Worm (Caenorhabditis elegans) whole organism, young adult: ENCODE data around the gene mrpl-53.

ENCODE experiments used
- B0035.1 ChIP-seq: sonication (generic microtip); optimal IDR thresholded peaks from 2 replicates; lab custom pipeline; 2016; ENCODE audit warnings: missing genetic modification characterization, mild to moderate bottlenecking, missing compliant biosample characterization, missing genotype, missing genetic modification reagents
- B0336.3 ChIP-seq: fragments of 200-800 bp; sonication (Bioruptor generic); IDR thresholded peaks from 2 replicates; pipeline ENCODE4 v1.3.6; 2022; ENCODE audit warnings: missing genetic modification characterization, missing compliant biosample characterization
- C17E4.6 ChIP-seq: fragments of 200-800 bp; sonication (Bioruptor generic); IDR thresholded peaks from 2 replicates; pipeline ENCODE4 v1.3.6; 2022; ENCODE audit warnings: missing genetic modification reagents, missing genetic modification characterization, missing compliant biosample characterization
- F10E7.11 ChIP-seq: sonication (generic microtip); optimal IDR thresholded peaks from 2 replicates; lab custom pipeline; 2017; ENCODE audit warnings: mild to moderate bottlenecking, missing genetic modification characterization, moderate library complexity, missing compliant biosample characterization
- F23B12.7 ChIP-seq: sonication (generic microtip); optimal IDR thresholded peaks from 2 replicates; lab custom pipeline; 2017; ENCODE audit warnings: missing genetic modification characterization, mild to moderate bottlenecking, missing compliant biosample characterization, antibody characterized with exemption, moderate library complexity; ENCODE audit not compliant: insufficient read depth
- F37B4.10 ChIP-seq: fragments of 200-800 bp; sonication (Bioruptor generic); IDR thresholded peaks from 2 replicates; pipeline ENCODE4 v1.3.6; 2022; ENCODE audit warnings: missing genetic modification characterization, missing compliant biosample characterization
- F39B2.1 ChIP-seq: fragments of 200-800 bp; sonication (Bioruptor generic); IDR thresholded peaks from 2 replicates; pipeline ENCODE4 v1.3.6; 2022; ENCODE audit warnings: missing genetic modification reagents, missing genetic modification characterization, missing compliant biosample characterization
- F52B5.7 ChIP-seq: sonication (generic microtip); optimal IDR thresholded peaks from 2 replicates; lab custom pipeline; 2016; ENCODE audit warnings: mild to moderate bottlenecking, missing genetic modification characterization, missing compliant biosample characterization
- F55B11.4 ChIP-seq: sonication (generic microtip); optimal IDR thresholded peaks from 2 replicates; lab custom pipeline; 2016; ENCODE audit warnings: missing compliant biosample characterization, missing genetic modification characterization, borderline replicate concordance; ENCODE audit not compliant: insufficient read depth
- F57A8.1 ChIP-seq: fragments of 200-800 bp; sonication (Bioruptor generic); optimal IDR thresholded peaks from 2 replicates; lab custom pipeline; 2018; ENCODE audit warnings: mild to moderate bottlenecking, missing genetic modification characterization, moderate library complexity, missing compliant biosample characterization
- Y53G8AR.9 ChIP-seq: fragments of 200-800 bp; sonication (Bioruptor generic); conservative IDR thresholded peaks from 2 replicates; pipeline ENCODE4 v1.3.6; 2022; ENCODE audit warnings: missing genetic modification reagents, missing genetic modification characterization, missing compliant biosample characterization
- Y67H2A.10 ChIP-seq: fragments of 200-800 bp; sonication (Bioruptor generic); conservative IDR thresholded peaks from 2 replicates; pipeline ENCODE4 v1.3.6; 2022; ENCODE audit warnings: missing genetic modification reagents, missing genetic modification characterization, missing compliant biosample characterization
- Y79H2A.3 ChIP-seq: fragments of 200-800 bp; sonication (Bioruptor generic); conservative IDR thresholded peaks from 2 replicates; pipeline ENCODE4 v1.3.6; 2022; ENCODE audit warnings: missing genetic modification reagents, missing genetic modification characterization, missing compliant biosample characterization
- Y95B8A.8 ChIP-seq: fragments of 200-800 bp; sonication (Bioruptor generic); IDR thresholded peaks from 2 replicates; pipeline ENCODE4 v1.3.6; 2022; ENCODE audit warnings: missing genetic modification reagents, missing genetic modification characterization, missing compliant biosample characterization
- ZK185.1 ChIP-seq: sonication (generic microtip); optimal IDR thresholded peaks from 2 replicates; lab custom pipeline; 2016; ENCODE audit warnings: mild to moderate bottlenecking, missing genetic modification characterization, missing compliant biosample characterization; ENCODE audit not compliant: poor library complexity, severe bottlenecking
- aptf-3 ChIP-seq: fragments of 200-800 bp; sonication (Bioruptor generic); IDR thresholded peaks from 2 replicates; pipeline ENCODE4 v1.3.6; 2022; ENCODE audit warnings: missing genetic modification characterization, missing compliant biosample characterization
- athp-1 ChIP-seq: sonication (generic microtip); optimal IDR thresholded peaks from 2 replicates; lab custom pipeline; 2017; ENCODE audit warnings: mild to moderate bottlenecking, missing genetic modification characterization, missing compliant biosample characterization
- bed-1 ChIP-seq: fragments of 200-800 bp; sonication (Bioruptor generic); IDR thresholded peaks from 2 replicates; pipeline ENCODE4 v1.3.6; 2022; ENCODE audit warnings: missing genetic modification reagents, missing genetic modification characterization, missing compliant biosample characterization
- bed-2 ChIP-seq: fragments of 200-800 bp; sonication (Bioruptor generic); IDR thresholded peaks from 2 replicates; pipeline ENCODE4 v1.3.6; 2022; ENCODE audit warnings: missing genetic modification reagents, missing genetic modification characterization, missing compliant biosample characterization
- ccch-3 ChIP-seq: fragments of 200-800 bp; sonication (Bioruptor generic); optimal IDR thresholded peaks from 2 replicates; lab custom pipeline; 2018; ENCODE audit warnings: mild to moderate bottlenecking, missing genetic modification characterization, missing compliant biosample characterization
- cebp-2 ChIP-seq: fragments of 200-800 bp; sonication (Bioruptor generic); IDR thresholded peaks from 2 replicates; pipeline ENCODE4 v1.3.6; 2022; ENCODE audit warnings: missing genetic modification characterization, missing compliant biosample characterization
- ceh-27 ChIP-seq: fragments of 200-800 bp; sonication (Bioruptor generic); optimal IDR thresholded peaks from 2 replicates; lab custom pipeline; 2018; ENCODE audit warnings: mild to moderate bottlenecking, missing genetic modification characterization, moderate library complexity, missing compliant biosample characterization
- ceh-58 ChIP-seq: fragments of 200-800 bp; sonication (Bioruptor generic); IDR thresholded peaks from 2 replicates; pipeline ENCODE4 v1.3.6; 2022; ENCODE audit warnings: missing genetic modification characterization, missing compliant biosample characterization
- ceh-91 ChIP-seq: fragments of 200-800 bp; sonication (Bioruptor generic); IDR thresholded peaks from 2 replicates; pipeline ENCODE4 v1.3.6; 2022; ENCODE audit warnings: missing genetic modification reagents, missing genetic modification characterization, missing compliant biosample characterization
- dpff-1 ChIP-seq: sonication (generic microtip); optimal IDR thresholded peaks from 2 replicates; lab custom pipeline; 2017; ENCODE audit warnings: mild to moderate bottlenecking, missing genetic modification characterization, missing compliant biosample characterization
- efl-1 ChIP-seq: fragments of 150-350 bp; optimal IDR thresholded peaks from 2 replicates; lab custom pipeline; 2014; ENCODE audit warnings: missing biosample characterization, missing genetic modification reagents, missing genetic modification characterization
- gei-17 ChIP-seq: fragments of 200-800 bp; sonication (Bioruptor generic); optimal IDR thresholded peaks from 2 replicates; lab custom pipeline; 2018; ENCODE audit warnings: mild to moderate bottlenecking, missing genetic modification characterization, missing compliant biosample characterization
- him-1 ChIP-seq: sonication (generic microtip); optimal IDR thresholded peaks from 2 replicates; lab custom pipeline; 2016; ENCODE audit warnings: missing genotype, missing genetic modification reagents, missing genetic modification characterization, missing compliant biosample characterization
- lag-1 ChIP-seq: fragments of 200-800 bp; sonication (Bioruptor generic); IDR thresholded peaks from 2 replicates; pipeline ENCODE4 v1.3.6; 2022; ENCODE audit warnings: missing genetic modification reagents, missing genetic modification characterization, missing compliant biosample characterization
- lin-40 ChIP-seq: sonication (generic microtip); optimal IDR thresholded peaks from 2 replicates; lab custom pipeline; 2016; ENCODE audit warnings: missing genetic modification characterization, mild to moderate bottlenecking, missing compliant biosample characterization, missing genotype, missing genetic modification reagents
- lsl-1 ChIP-seq: fragments of 200-800 bp; sonication (Bioruptor generic); optimal IDR thresholded peaks from 2 replicates; lab custom pipeline; 2018; ENCODE audit warnings: mild to moderate bottlenecking, missing genetic modification characterization, moderate library complexity, missing compliant biosample characterization
- madf-10 ChIP-seq: sonication (generic microtip); optimal IDR thresholded peaks from 2 replicates; lab custom pipeline; 2016; ENCODE audit warnings: mild to moderate bottlenecking, missing genetic modification characterization, missing compliant biosample characterization
- madf-6 ChIP-seq: fragments of 200-800 bp; sonication (Bioruptor generic); IDR thresholded peaks from 2 replicates; pipeline ENCODE4 v1.3.6; 2022; ENCODE audit warnings: missing genetic modification reagents, missing genetic modification characterization, missing compliant biosample characterization
- nfya-1 ChIP-seq: sonication (generic microtip); optimal IDR thresholded peaks from 2 replicates; lab custom pipeline; 2017; ENCODE audit warnings: antibody characterized with exemption, missing compliant biosample characterization, missing genetic modification characterization, borderline replicate concordance; ENCODE audit not compliant: insufficient read depth
- nfyb-1 ChIP-seq: fragments of 200-800 bp; sonication (Bioruptor generic); IDR thresholded peaks from 2 replicates; pipeline ENCODE4 v1.3.6; 2022; ENCODE audit warnings: missing genetic modification reagents, missing genetic modification characterization, missing compliant biosample characterization
- nhr-120 ChIP-seq: fragments of 200-800 bp; sonication (Bioruptor generic); IDR thresholded peaks from 2 replicates; pipeline ENCODE4 v1.3.6; 2022; ENCODE audit warnings: missing genetic modification characterization, missing compliant biosample characterization
- nhr-179 ChIP-seq: sonication (generic microtip); optimal IDR thresholded peaks from 2 replicates; lab custom pipeline; 2016; ENCODE audit warnings: mild to moderate bottlenecking, missing genetic modification characterization, missing compliant biosample characterization
- pbrm-1 ChIP-seq: fragments of 200-800 bp; sonication (Bioruptor generic); IDR thresholded peaks from 2 replicates; pipeline ENCODE4 v1.3.6; 2022; ENCODE audit warnings: missing genetic modification reagents, missing genetic modification characterization, missing compliant biosample characterization
- rcor-1 ChIP-seq: fragments of 200-800 bp; sonication (Bioruptor generic); IDR thresholded peaks from 2 replicates; pipeline ENCODE4 v1.3.6; 2022; ENCODE audit warnings: missing genetic modification reagents, missing genetic modification characterization, missing compliant biosample characterization
- rpc-1 ChIP-seq, 2 experiments: fragments of 150-350 bp in 1 of 2; sonication (generic microtip) in 1 of 2; optimal IDR thresholded peaks; 2 replicates each; lab custom pipeline; 2014 to 2018; ENCODE audit warnings: missing biosample characterization in 1 of 2, missing genetic modification characterization in 1 of 2, missing genetic modification reagents in 1 of 2, missing genotype in 1 of 2
- snpc-1.3 ChIP-seq: sonication (generic microtip); optimal IDR thresholded peaks from 2 replicates; lab custom pipeline; 2017; ENCODE audit warnings: missing genetic modification characterization, mild to moderate bottlenecking, missing compliant biosample characterization, antibody characterized with exemption, moderate library complexity, missing genotype, missing genetic modification reagents; ENCODE audit not compliant: insufficient read depth
- snpc-4 ChIP-seq, 5 experiments: fragments of 150-350 bp in 1 of 5; sonication (generic microtip) in 4 of 5; optimal IDR thresholded peaks; 2 replicates each; lab custom pipeline; 2014 to 2018; ENCODE audit warnings: missing genetic modification characterization in 5 of 5, missing biosample characterization in 3 of 5, antibody characterized with exemption in 2 of 5, mild to moderate bottlenecking in 2 of 5, missing compliant biosample characterization in 2 of 5, missing genotype in 2 of 5, moderate library complexity in 2 of 5, missing genetic modification reagents in 1 of 5
- tbx-9 ChIP-seq: sonication (generic microtip); optimal IDR thresholded peaks from 2 replicates; lab custom pipeline; 2016; ENCODE audit warnings: borderline replicate concordance, missing genetic modification characterization, inconsistent platforms, missing compliant biosample characterization
- unc-62 ChIP-seq: fragments of 150-350 bp; optimal IDR thresholded peaks from 2 replicates; lab custom pipeline; 2014; ENCODE audit warnings: missing biosample characterization, missing genetic modification reagents, missing genetic modification characterization
- zfh-2 ChIP-seq: fragments of 200-800 bp; sonication (Bioruptor generic); conservative IDR thresholded peaks from 2 replicates; pipeline ENCODE4 v1.3.6; 2022; ENCODE audit warnings: missing genetic modification reagents, missing genetic modification characterization, missing compliant biosample characterization
- ztf-18 ChIP-seq: sonication (generic microtip); optimal IDR thresholded peaks from 2 replicates; lab custom pipeline; 2016; ENCODE audit warnings: missing genotype, mild to moderate bottlenecking, missing genetic modification characterization, missing compliant biosample characterization
- ztf-25 ChIP-seq: fragments of 200-800 bp; sonication (Bioruptor generic); IDR thresholded peaks from 2 replicates; pipeline ENCODE4 v1.3.6; 2022; ENCODE audit warnings: missing genetic modification reagents, missing genetic modification characterization, missing compliant biosample characterization
- ztf-26 ChIP-seq: sonication (generic microtip); optimal IDR thresholded peaks from 2 replicates; lab custom pipeline; 2017; ENCODE audit warnings: missing genetic modification characterization, missing compliant biosample characterization

mrpl-53 gene

DNA sequence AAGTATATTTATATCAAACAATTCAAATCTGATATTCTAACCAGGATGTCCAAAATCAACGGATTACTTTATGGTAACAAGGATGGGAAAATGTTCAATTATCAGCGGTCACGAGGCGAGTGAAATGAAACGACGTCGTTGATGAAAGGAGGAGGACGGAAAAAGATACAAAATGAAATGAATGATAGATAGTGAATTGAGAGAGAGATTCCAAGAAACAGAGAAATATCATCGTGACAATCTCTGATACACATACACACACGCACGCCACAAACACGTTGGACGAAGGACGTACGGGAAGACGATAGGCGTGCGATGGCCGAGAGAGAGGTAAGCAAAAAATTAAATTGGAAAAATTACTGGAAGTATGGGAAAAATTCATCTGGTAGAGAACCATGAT lies 3.6 kb downstream of the mrpl-53 start (continued):
- TF ChIP-seq F37B4.10 (no peak), rpc-1 (optimal IDR thresholded peaks at IDR 0.05; lab: Kevin White, UChicago) (no peak), rpc-1 (tag; optimal IDR thresholded peaks at IDR 0.05; lab: Kevin White, UChicago) (no peak), tbx-9 (no peak), unc-62 (no peak), F39B2.1 (no peak), nfya-1 (tag; lab: Kevin White, UChicago) (no peak), ceh-58 (no peak), F57A8.1 (GFP tag; lab: Kevin White, UChicago) (no peak), madf-10 (tag; lab: Kevin White, UChicago) (no peak), aptf-3 (no peak), ztf-25 (no peak), pbrm-1 (GFP tag; lab: Robert Waterston, UW) (no peak), ccch-3 (no peak), lsl-1 (GFP tag; lab: Kevin White, UChicago) (no peak), dpff-1 (no peak), ZK185.1 (tag; lab: Kevin White, UChicago) (no peak), Y95B8A.8 (GFP tag; lab: Robert Waterston, UW) (no peak), him-1 (tag; lab: Kevin White, UChicago) (no peak), cebp-2 (GFP tag; lab: Robert Waterston, UW) (no peak), bed-2 (GFP tag; lab: Robert Waterston, UW) (no peak), gei-17 (GFP tag; lab: Kevin White, UChicago) (no peak), lag-1 (no peak), ztf-26 (tag; lab: Kevin White, UChicago) (peak; percentile 50), ztf-18 (tag; lab: Kevin White, UChicago) (no peak), F23B12.7 (tag; lab: Kevin White, UChicago) (no peak), athp-1 (no peak), F52B5.7 (no peak), nhr-179 (tag; lab: Kevin White, UChicago) (no peak), snpc-4 (GFP tag; optimal IDR thresholded peaks at IDR 0.05; lab: Kevin White, UChicago) (no peak), snpc-4 (tag; optimal IDR thresholded peaks at IDR 0.05; lab: Kevin White, UChicago) (no peak), ceh-27 (GFP tag; lab: Kevin White, UChicago) (no peak), Y79H2A.3 (no peak), B0336.3 (GFP tag; lab: Robert Waterston, UW) (no peak), snpc-1.3 (tag; lab: Kevin White, UChicago) (no peak), efl-1 (GFP tag; lab: Kevin White, UChicago) (no peak), madf-6 (GFP tag; lab: Robert Waterston, UW) (no peak), C17E4.6 (no peak), nhr-120 (GFP tag; lab: Robert Waterston, UW) (no peak), lin-40 (tag; lab: Kevin White, UChicago) (peak; percentile 58), F10E7.11 (tag; lab: Kevin White, UChicago) (no peak), rcor-1 (GFP tag; lab: Robert Waterston, UW) (no peak), ceh-91 (GFP tag; lab: Robert Waterston, UW) (no peak), F55B11.4 (tag; lab: Kevin White, UChicago) (no peak), nfyb-1 (GFP tag; lab: Robert Waterston, UW) (no peak; the same call in 1 of the 2 replicates), B0035.1 (tag; lab: Kevin White, UChicago) (no peak), Y53G8AR.9 (0 out of 2 replicates have a peak, but pooled peaks have one; percentile 23), zfh-2 (GFP tag; lab: Robert Waterston, UW) (no peak), bed-1 (GFP tag; lab: Robert Waterston, UW) (no peak), Y67H2A.10 (no peak)
